Worm (Caenorhabditis elegans) whole organism, L1 larva: ENCODE results near the gene sdz-21.

Experiments used
- alr-1 ChIP-seq: fragments of 200-800 bp; sonication (Bioruptor generic); optimal IDR thresholded peaks from 2 replicates; lab custom pipeline; 2018; ENCODE audit warnings: borderline replicate concordance, mild to moderate bottlenecking, missing genetic modification characterization, missing compliant biosample characterization
- ama-1 ChIP-seq: fragments of 150-350 bp; optimal IDR thresholded peaks from 2 replicates; lab custom pipeline; 2014
- ceh-63 ChIP-seq: fragments of 200-800 bp; sonication (Bioruptor generic); optimal IDR thresholded peaks from 2 replicates; lab custom pipeline; 2018; ENCODE audit warnings: mild to moderate bottlenecking, missing genetic modification characterization, missing compliant biosample characterization
- ceh-82 ChIP-seq, 3 experiments: fragments of 150-350 bp in 1 of 3; sonication (generic microtip) in 2 of 3; optimal IDR thresholded peaks; 2 replicates each; lab custom pipeline; 2014 to 2017; ENCODE audit warnings: missing biosample characterization in 3 of 3, missing genetic modification characterization in 3 of 3
- ceh-90 ChIP-seq: sonication (generic microtip); optimal IDR thresholded peaks from 2 replicates; lab custom pipeline; 2016; ENCODE audit warnings: missing genetic modification characterization, missing compliant biosample characterization
- dpl-1 ChIP-seq, 3 experiments: fragments of 150-350 bp in 2 of 3; sonication (generic microtip) in 1 of 3; optimal IDR thresholded peaks; 2 replicates each; lab custom pipeline; 2014 to 2017; ENCODE audit warnings: missing biosample characterization in 3 of 3, missing genetic modification characterization in 3 of 3, missing genetic modification reagents in 3 of 3
- efl-1 ChIP-seq, 4 experiments: fragments of 150-350 bp; optimal IDR thresholded peaks in 3 of 4; peaks in 1 of 4; 1 replicate in 1 of 4; 2 replicates in 3 of 4; lab custom pipeline; 2014; ENCODE audit warnings: missing biosample characterization in 2 of 4, missing genetic modification characterization in 2 of 4, missing genetic modification reagents in 2 of 4
- egl-27 ChIP-seq, 2 experiments: fragments of 150-350 bp in 1 of 2; sonication (generic microtip); optimal IDR thresholded peaks; 3 replicates each; lab custom pipeline; 2017 to 2018; ENCODE audit warnings: missing biosample characterization in 2 of 2, missing genetic modification characterization in 2 of 2, missing genetic modification reagents in 2 of 2
- ets-5 ChIP-seq: fragments of 200-800 bp; sonication (Bioruptor generic); IDR thresholded peaks from 2 replicates; pipeline ENCODE4 v1.3.6; 2022; ENCODE audit warnings: missing genetic modification characterization, missing compliant biosample characterization
- hlh-4 ChIP-seq: sonication (generic microtip); optimal IDR thresholded peaks from 2 replicates; lab custom pipeline; 2016; ENCODE audit warnings: mild to moderate bottlenecking, missing genetic modification characterization, missing compliant biosample characterization
- jun-1 ChIP-seq: fragments of 150-350 bp; optimal IDR thresholded peaks from 2 replicates; lab custom pipeline; 2014; ENCODE audit warnings: missing biosample characterization, missing genetic modification reagents, missing genetic modification characterization
- lin-13 ChIP-seq: fragments of 150-350 bp; optimal IDR thresholded peaks from 2 replicates; lab custom pipeline; 2014; ENCODE audit warnings: missing biosample characterization, missing genetic modification reagents, missing genetic modification characterization
- lin-14 ChIP-seq: fragments of 200-800 bp; sonication (Bioruptor generic); optimal IDR thresholded peaks from 2 replicates; lab custom pipeline; 2018; ENCODE audit warnings: mild to moderate bottlenecking, missing genetic modification characterization, moderate library complexity, missing compliant biosample characterization
- lin-15B ChIP-seq: fragments of 150-350 bp; sonication (generic microtip); optimal IDR thresholded peaks from 3 replicates; lab custom pipeline; 2014; ENCODE audit warnings: missing biosample characterization, missing genetic modification characterization
- lir-3 ChIP-seq: sonication (generic microtip); optimal IDR thresholded peaks from 2 replicates; lab custom pipeline; 2016; ENCODE audit warnings: mild to moderate bottlenecking, missing genetic modification characterization, moderate library complexity, missing compliant biosample characterization; ENCODE audit not compliant: poor library complexity
- lsy-2 ChIP-seq, 2 experiments: fragments of 150-350 bp; optimal IDR thresholded peaks; 2 replicates each; lab custom pipeline; 2014; ENCODE audit warnings: missing biosample characterization in 2 of 2, missing genetic modification characterization in 2 of 2
- mab-9 ChIP-seq: fragments of 200-800 bp; sonication (Bioruptor generic); IDR thresholded peaks from 2 replicates; pipeline ENCODE4 v1.3.6; 2022; ENCODE audit warnings: missing genetic modification reagents, missing genetic modification characterization, missing compliant biosample characterization
- mdl-1 ChIP-seq, 2 experiments: fragments of 150-350 bp; optimal IDR thresholded peaks; 2 replicates each; lab custom pipeline; 2014 to 2017; ENCODE audit warnings: missing biosample characterization in 2 of 2, missing genetic modification characterization in 2 of 2, inconsistent platforms in 1 of 2
- mef-2 ChIP-seq: fragments of 150-350 bp; optimal IDR thresholded peaks from 2 replicates; lab custom pipeline; 2014; ENCODE audit warnings: missing biosample characterization, missing genetic modification characterization
- mep-1 ChIP-seq: fragments of 150-350 bp; optimal IDR thresholded peaks from 2 replicates; lab custom pipeline; 2014; ENCODE audit warnings: missing biosample characterization, missing genetic modification characterization
- nhr-19 ChIP-seq: fragments of 200-800 bp; sonication (Bioruptor generic); conservative IDR thresholded peaks from 2 replicates; pipeline ENCODE4 v1.3.6; 2022; ENCODE audit warnings: missing genetic modification characterization, missing compliant biosample characterization
- nhr-47 ChIP-seq: sonication (generic microtip); optimal IDR thresholded peaks from 2 replicates; lab custom pipeline; 2016; ENCODE audit warnings: mild to moderate bottlenecking, missing genetic modification characterization, moderate library complexity, missing compliant biosample characterization
- nhr-71 ChIP-seq: sonication (generic microtip); optimal IDR thresholded peaks from 2 replicates; lab custom pipeline; 2016; ENCODE audit warnings: mild to moderate bottlenecking, missing genetic modification characterization, moderate library complexity, missing compliant biosample characterization
- nhr-76 ChIP-seq: sonication (generic microtip); optimal IDR thresholded peaks from 2 replicates; lab custom pipeline; 2017; ENCODE audit warnings: missing biosample characterization, missing genetic modification characterization
- nhr-77 ChIP-seq: fragments of 150-350 bp; optimal IDR thresholded peaks from 2 replicates; lab custom pipeline; 2014; ENCODE audit warnings: missing biosample characterization, missing genetic modification characterization
- nhr-84 ChIP-seq: sonication (generic microtip); optimal IDR thresholded peaks from 2 replicates; lab custom pipeline; 2017; ENCODE audit warnings: missing biosample characterization, missing genetic modification characterization
- pag-3 ChIP-seq: sonication (generic microtip); optimal IDR thresholded peaks from 2 replicates; lab custom pipeline; 2017; ENCODE audit warnings: missing genetic modification characterization, mild to moderate bottlenecking, missing compliant biosample characterization, antibody characterized with exemption, borderline replicate concordance; ENCODE audit not compliant: insufficient read depth
- pqm-1 ChIP-seq: sonication (generic microtip); optimal IDR thresholded peaks from 3 replicates; lab custom pipeline; 2017; ENCODE audit warnings: missing biosample characterization, missing genetic modification characterization
- rnt-1 ChIP-seq: sonication (generic microtip); optimal IDR thresholded peaks from 2 replicates; lab custom pipeline; 2016; ENCODE audit warnings: mild to moderate bottlenecking, missing genetic modification characterization, moderate library complexity, missing compliant biosample characterization
- snu-23 ChIP-seq: sonication (generic microtip); optimal IDR thresholded peaks from 2 replicates; lab custom pipeline; 2016; ENCODE audit warnings: missing genetic modification characterization, missing compliant biosample characterization
- unc-30 ChIP-seq: sonication (generic microtip); optimal IDR thresholded peaks from 2 replicates; lab custom pipeline; 2017; ENCODE audit warnings: missing biosample characterization, missing genetic modification characterization
- unc-86 ChIP-seq: sonication (generic microtip); optimal IDR thresholded peaks from 2 replicates; lab custom pipeline; 2016; ENCODE audit warnings: missing genetic modification characterization, missing compliant biosample characterization
- unc-98 ChIP-seq: fragments of 200-800 bp; sonication (Bioruptor generic); IDR thresholded peaks from 2 replicates; pipeline ENCODE4 v1.3.6; 2022; ENCODE audit warnings: missing genetic modification characterization, missing compliant biosample characterization
- vab-15 ChIP-seq: sonication (generic microtip); optimal IDR thresholded peaks from 2 replicates; lab custom pipeline; 2017; ENCODE audit warnings: missing genotype, mild to moderate bottlenecking, missing genetic modification characterization, missing compliant biosample characterization
- zag-1 ChIP-seq: fragments of 150-350 bp; optimal IDR thresholded peaks from 2 replicates; lab custom pipeline; 2014; ENCODE audit warnings: missing biosample characterization, missing genetic modification characterization

Gene sdz-21

DNA sequence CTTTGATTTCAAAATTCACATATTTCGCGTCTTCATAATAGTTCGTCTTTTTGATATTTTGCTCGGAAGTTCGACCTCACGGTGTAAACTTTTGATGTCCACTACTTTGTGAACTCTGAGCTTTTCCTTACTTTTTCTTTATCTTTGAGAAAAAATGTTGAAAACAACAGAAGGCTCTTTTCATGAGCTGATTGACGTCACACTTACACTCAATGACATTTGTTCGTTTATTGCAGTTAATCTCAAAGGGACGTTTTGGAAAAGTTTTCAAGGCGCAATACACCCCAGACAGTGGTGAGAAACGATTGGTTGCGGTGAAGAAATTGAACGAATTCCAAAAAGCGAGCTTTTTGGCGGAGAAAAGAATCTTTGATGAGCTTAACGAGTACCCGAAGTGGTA is 27.6 kb downstream of the sdz-21 start:
- TF ChIP-seq pag-3 (no peak), ceh-90 (tag; lab: Kevin White, UChicago) (no peak), nhr-71 (tag; lab: Kevin White, UChicago) (peak; percentile 65), lin-14 (GFP tag; lab: Kevin White, UChicago) (peak; percentile 49), lsy-2 (tag; optimal IDR thresholded peaks at IDR 0.05; lab: Kevin White, UChicago) (peak; percentile 34 to 38), hlh-4 (tag; lab: Kevin White, UChicago) (no peak), lir-3 (no peak), nhr-19 (GFP tag; lab: Robert Waterston, UW) (peak; percentile 27; the same call in 1 of the 2 replicates), snu-23 (peak; percentile 12), vab-15 (tag; lab: Kevin White, UChicago) (no peak), rnt-1 (tag; lab: Kevin White, UChicago) (peak; percentile 63), alr-1 (tag; lab: Kevin White, UChicago) (no peak)
- TF ChIP-seq, all 84 proteins: peak for 6

ce11 chrIII:5624835-5625234 is 32.0 kb downstream of the sdz-21 start, which contains the start of gene daf-4:
daf-4 (plus strand) TSS chrIII:5625135.
- TF ChIP-seq unc-30 (tag; lab: Kevin White, UChicago) (no peak), nhr-19 (GFP tag; lab: Robert Waterston, UW) (no peak), nhr-76 (tag; lab: Kevin White, UChicago) (no peak), nhr-84 (tag; lab: Kevin White, UChicago) (no peak), rnt-1 (tag; lab: Kevin White, UChicago) (no peak), dpl-1 (GFP tag; optimal IDR thresholded peaks at IDR 0.05; lab: Kevin White, UChicago) (no peak), jun-1 (tag; lab: Kevin White, UChicago) (no peak), egl-27 (tag; optimal IDR thresholded peaks at IDR 0.05; lab: Kevin White, UChicago) (no peak), lsy-2 (tag; optimal IDR thresholded peaks at IDR 0.05; lab: Kevin White, UChicago) (no peak), mab-9 (GFP tag; lab: Robert Waterston, UW) (no peak), ets-5 (GFP tag; lab: Robert Waterston, UW) (no peak), zag-1 (no peak)

DNA sequence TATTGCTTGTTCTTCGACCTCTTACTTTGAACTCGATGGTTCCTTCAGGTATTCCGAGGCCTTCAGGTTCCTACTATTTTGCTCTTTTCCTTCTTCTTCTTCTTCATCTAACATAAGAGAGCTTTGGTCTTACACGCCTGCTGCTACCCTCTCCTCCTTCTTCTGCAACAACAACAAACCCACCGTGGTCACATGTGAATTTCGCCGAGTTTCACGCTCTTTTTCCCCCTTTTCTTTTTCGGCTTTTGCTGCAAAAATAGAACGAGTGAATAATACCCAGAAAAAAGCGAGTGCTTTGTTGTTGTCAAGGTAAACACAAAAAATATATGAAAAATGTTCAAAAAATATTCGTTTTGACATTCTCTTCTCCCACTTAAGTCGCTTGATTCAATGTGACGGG is 33.4 kb downstream of the sdz-21 start:
- TF ChIP-seq unc-98 (GFP tag; lab: Robert Waterston, UW) = no peak
- no peak for TF ChIP-seq pqm-1 (tag; lab: Kevin White, UChicago)
- peak in 1 of 3 experiments; percentile 39 for TF ChIP-seq ceh-82 (tag; optimal IDR thresholded peaks at IDR 0.05; lab: Kevin White, UChicago)
- peak in 1 of 2 experiments; percentile 6 for TF ChIP-seq lsy-2 (tag; optimal IDR thresholded peaks at IDR 0.05; lab: Kevin White, UChicago)
- TF ChIP-seq nhr-71 (tag; lab: Kevin White, UChicago) = peak; percentile 24
- 0 out of 2 replicates have a peak, but pooled peaks have one; percentile 2 for TF ChIP-seq nhr-19 (GFP tag; lab: Robert Waterston, UW)
- peak; percentile 70 for TF ChIP-seq lin-14 (GFP tag; lab: Kevin White, UChicago)
- peak; percentile 4 for TF ChIP-seq snu-23
- no peak for TF ChIP-seq nhr-77 (tag; lab: Kevin White, UChicago)
- peak; percentile 3 for TF ChIP-seq mep-1 (tag; lab: Kevin White, UChicago)
- TF ChIP-seq unc-86 (tag; lab: Kevin White, UChicago) = peak; percentile 10
- TF ChIP-seq rnt-1 (tag; lab: Kevin White, UChicago) = peak; percentile 39
- peak in 1 of 2 experiments; percentile 34 for TF ChIP-seq mdl-1 (tag; optimal IDR thresholded peaks at IDR 0.05; lab: Kevin White, UChicago)
- peak in 1 of 3 experiments; percentile 2 for TF ChIP-seq dpl-1 (GFP tag; optimal IDR thresholded peaks at IDR 0.05; lab: Kevin White, UChicago)
- TF ChIP-seq ama-1 = no peak
- peak; percentile 35 for TF ChIP-seq mef-2 (tag; lab: Kevin White, UChicago)
- no peak for TF ChIP-seq efl-1 (optimal IDR thresholded peaks at IDR 0.05; lab: Kevin White, UChicago)
- peak in 1 of 2 experiments; percentile 21 for TF ChIP-seq efl-1 (GFP tag; optimal IDR thresholded peaks at IDR 0.05 in 1 of 2; lab: Kevin White, UChicago)
- TF ChIP-seq unc-30 (tag; lab: Kevin White, UChicago) = no peak
- no peak for TF ChIP-seq lin-15B

- TF ChIP-seq efl-1 (optimal IDR thresholded peaks at IDR 0.05; lab: Kevin White, UChicago) = no peak
- TF ChIP-seq efl-1 (GFP tag; optimal IDR thresholded peaks at IDR 0.05 in 1 of 2; lab: Kevin White, UChicago) = peak in 1 of 2 experiments; percentile 29
- TF ChIP-seq mep-1 (tag; lab: Kevin White, UChicago) = peak; percentile 10
- peak; percentile 0 for TF ChIP-seq nhr-47 (tag; lab: Kevin White, UChicago)
- TF ChIP-seq nhr-71 (tag; lab: Kevin White, UChicago) = peak; percentile 8
- TF ChIP-seq ceh-63 (GFP tag; lab: Kevin White, UChicago) = no peak
- peak; percentile 55 for TF ChIP-seq lin-14 (GFP tag; lab: Kevin White, UChicago)
- TF ChIP-seq lin-13 (GFP tag; lab: Kevin White, UChicago) = no peak
- TF ChIP-seq, all 84 proteins: peak for 5
Observed at ce11 chrIII:5622232-5623009, 34.4 kb downstream of the sdz-21 start.
